Worm (Caenorhabditis elegans) whole organism, midembryonic: Measurements from ENCODE around the gene ptp-8.

Source experiments
- cog-1 ChIP-seq: sonication (generic microtip); optimal IDR thresholded peaks from 2 replicates; lab custom pipeline; 2016; ENCODE audit warnings: missing genetic modification characterization, missing compliant biosample characterization
- flt-1 ChIP-seq: fragments of 200-800 bp; sonication (Bioruptor generic); IDR thresholded peaks from 2 replicates; pipeline ENCODE4 v1.3.6; 2022; ENCODE audit warnings: missing genetic modification characterization, missing compliant biosample characterization
- klf-2 ChIP-seq: fragments of 200-800 bp; sonication (Bioruptor generic); conservative IDR thresholded peaks from 2 replicates; pipeline ENCODE4 v1.3.6; 2022; ENCODE audit warnings: missing genetic modification reagents, missing genetic modification characterization, missing compliant biosample characterization
- ref-1 ChIP-seq: fragments of 200-800 bp; sonication (Bioruptor generic); conservative IDR thresholded peaks from 2 replicates; pipeline ENCODE4 v1.3.6; 2022; ENCODE audit warnings: missing genetic modification reagents, missing genetic modification characterization, missing compliant biosample characterization
- ztf-23 ChIP-seq: fragments of 200-800 bp; sonication (Bioruptor generic); IDR thresholded peaks from 2 replicates; pipeline ENCODE4 v1.3.6; 2022; ENCODE audit warnings: missing genetic modification reagents, missing genetic modification characterization, missing compliant biosample characterization

DNA sequence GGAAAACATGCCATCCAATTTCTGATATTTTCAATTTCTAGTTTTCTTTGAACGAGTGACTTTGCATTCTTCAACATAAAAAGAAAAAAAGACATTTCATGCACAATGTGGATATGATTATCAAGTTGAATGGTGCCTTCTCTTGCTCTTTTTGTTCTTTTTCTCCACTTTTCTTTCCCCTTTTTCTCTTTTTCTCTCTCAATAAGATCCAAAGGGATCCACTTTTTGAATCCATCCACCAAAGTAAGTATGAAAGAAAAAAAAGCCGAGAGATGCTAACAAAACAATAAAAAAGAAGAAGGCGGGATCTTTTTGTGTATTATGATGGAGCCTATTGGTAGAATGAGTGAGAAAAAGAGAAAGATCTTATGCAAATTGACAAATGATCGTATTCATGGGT lies 25.4 kb downstream of the ptp-8 start:
- TF ChIP-seq ref-1, result no peak
- no peak for TF ChIP-seq cog-1
- no peak for TF ChIP-seq klf-2 (GFP tag; lab: Robert Waterston, UW)
- no peak for TF ChIP-seq flt-1 (GFP tag; lab: Robert Waterston, UW)
- no peak for TF ChIP-seq ztf-23 (GFP tag; lab: Robert Waterston, UW)
